Fruit fly (Drosophila melanogaster) whole organism, wandering third instar larva: ENCODE results near the gene CG16762.

Source experiments
- Abd-B ChIP-seq: fragments of >200 bp; optimal IDR thresholded peaks from 2 replicates; lab custom pipeline; 2017; ENCODE audit warnings: missing biosample characterization, missing genetic modification characterization
- CG32264 ChIP-seq: fragments of 200-800 bp; sonication (Bioruptor generic); optimal IDR thresholded peaks from 2 replicates; lab custom pipeline; 2016; ENCODE audit warnings: missing biosample characterization, missing genetic modification characterization
- CG9705 ChIP-seq: fragments of 200-800 bp; sonication (Bioruptor generic); optimal IDR thresholded peaks from 2 replicates; lab custom pipeline; 2018; ENCODE audit warnings: missing biosample characterization, mild to moderate bottlenecking, missing genetic modification characterization
- CrebA ChIP-seq: fragments of 200-800 bp; sonication (Bioruptor generic); optimal IDR thresholded peaks from 2 replicates; lab custom pipeline; 2016; ENCODE audit warnings: missing biosample characterization, mild to moderate bottlenecking, missing genetic modification characterization, borderline replicate concordance
- Dfd ChIP-seq: fragments of >200 bp; optimal IDR thresholded peaks from 2 replicates; lab custom pipeline; 2017; ENCODE audit warnings: missing biosample characterization, missing genetic modification characterization
- Dif ChIP-seq: fragments of 200-275, 200-300 bp; sonication (Bioruptor generic); optimal IDR thresholded peaks from 2 replicates; lab custom pipeline; 2018; ENCODE audit warnings: missing biosample characterization, missing genetic modification characterization; ENCODE audit not compliant: partially characterized antibody
- GATAd ChIP-seq: sonication (Bioruptor generic); optimal IDR thresholded peaks from 2 replicates; lab custom pipeline; 2016; ENCODE audit warnings: missing biosample characterization, missing genetic modification characterization
- HLH106 ChIP-seq: fragments of 200-800 bp; optimal IDR thresholded peaks from 3 replicates; lab custom pipeline; 2019; ENCODE audit warnings: missing biosample characterization, mild to moderate bottlenecking, missing genetic modification characterization, moderate library complexity
- Hnf4 ChIP-seq: fragments of 200-800 bp; sonication (Bioruptor generic); optimal IDR thresholded peaks from 2 replicates; lab custom pipeline; 2016; ENCODE audit warnings: missing biosample characterization, mild to moderate bottlenecking, missing genetic modification characterization
- Hr78 ChIP-seq: fragments of >200 bp; optimal IDR thresholded peaks from 2 replicates; lab custom pipeline; 2017; ENCODE audit warnings: missing biosample characterization, missing genetic modification characterization
- Hr83 ChIP-seq: fragments of 200-300 bp; sonication (Bioruptor generic); optimal IDR thresholded peaks from 2 replicates; lab custom pipeline; 2016; ENCODE audit warnings: missing biosample characterization, mild to moderate bottlenecking, missing genetic modification characterization, moderate library complexity; ENCODE audit not compliant: poor library complexity, severe bottlenecking
- Jra ChIP-seq: sonication (Bioruptor generic); optimal IDR thresholded peaks from 2 replicates; lab custom pipeline; 2016; ENCODE audit warnings: missing biosample characterization, missing genetic modification characterization
- Mio ChIP-seq: sonication (Bioruptor generic); optimal IDR thresholded peaks from 2 replicates; lab custom pipeline; 2016; ENCODE audit warnings: missing biosample characterization, missing genetic modification characterization
- Myc ChIP-seq: fragments of >200 bp; optimal IDR thresholded peaks from 2 replicates; lab custom pipeline; 2017
- N ChIP-seq: fragments of >200 bp; optimal IDR thresholded peaks from 2 replicates; lab custom pipeline; 2018; ENCODE audit warnings: missing biosample characterization, missing external identifiers, missing genetic modification characterization
- OdsH ChIP-seq: fragments of 200-800 bp; sonication (Bioruptor generic); optimal IDR thresholded peaks from 2 replicates; lab custom pipeline; 2016; ENCODE audit warnings: missing biosample characterization, mild to moderate bottlenecking, missing genetic modification characterization
- Rel ChIP-seq, 2 experiments: fragments of 200-800 bp; sonication (Bioruptor generic) in 1 of 2; optimal IDR thresholded peaks; 2 replicates in 1 of 2; 3 replicates in 1 of 2; lab custom pipeline; 2016 to 2019; ENCODE audit warnings: mild to moderate bottlenecking in 2 of 2, missing biosample characterization in 2 of 2, missing genetic modification characterization in 2 of 2, moderate library complexity in 1 of 2
- Sp1 ChIP-seq: fragments of 200-800 bp; sonication (Bioruptor generic); optimal IDR thresholded peaks from 3 replicates; lab custom pipeline; 2019; ENCODE audit warnings: missing biosample characterization, mild to moderate bottlenecking, missing genetic modification characterization, moderate library complexity
- Vsx2 ChIP-seq: fragments of 200-300, 225-300 bp; sonication (Bioruptor generic); optimal IDR thresholded peaks from 2 replicates; lab custom pipeline; 2018; ENCODE audit warnings: missing biosample characterization, missing genetic modification characterization; ENCODE audit not compliant: partially characterized antibody
- br ChIP-seq: fragments of 200-800 bp; sonication (Bioruptor generic); optimal IDR thresholded peaks from 2 replicates; lab custom pipeline; 2016; ENCODE audit warnings: missing biosample characterization, missing genetic modification characterization
- brk ChIP-seq: fragments of 200-800 bp; sonication (Bioruptor generic); optimal IDR thresholded peaks from 2 replicates; lab custom pipeline; 2016; ENCODE audit warnings: missing biosample characterization, mild to moderate bottlenecking, missing genetic modification characterization
- dl ChIP-seq, 2 experiments: fragments of 175-275, 200-275 bp in 1 of 2; fragments of 200-275 bp in 1 of 2; sonication (Bioruptor generic); optimal IDR thresholded peaks; lab custom pipeline; 2018; ENCODE audit warnings: mild to moderate bottlenecking in 2 of 2, missing biosample characterization in 2 of 2, missing genetic modification characterization in 2 of 2, moderate library complexity in 2 of 2; ENCODE audit not compliant: partially characterized antibody in 2 of 2, insufficient read depth in 1 of 2
- dsf ChIP-seq: sonication (Bioruptor generic); optimal IDR thresholded peaks from 2 replicates; lab custom pipeline; 2016; ENCODE audit warnings: missing biosample characterization, missing genetic modification characterization, borderline replicate concordance
- ey ChIP-seq: fragments of 200-800 bp; sonication (Bioruptor generic); optimal IDR thresholded peaks from 2 replicates; lab custom pipeline; 2016; ENCODE audit warnings: missing biosample characterization, missing genetic modification characterization
- foxo ChIP-seq, 2 experiments: fragments of 200-800 bp; sonication (Bioruptor generic); optimal IDR thresholded peaks; 2 replicates in 1 of 2; 3 replicates in 1 of 2; lab custom pipeline; 2016 to 2017; ENCODE audit warnings: missing biosample characterization in 2 of 2, missing genetic modification characterization in 2 of 2
- fru ChIP-seq: fragments of 200-800 bp; sonication (Bioruptor generic); optimal IDR thresholded peaks from 3 replicates; lab custom pipeline; 2016; ENCODE audit warnings: missing biosample characterization, mild to moderate bottlenecking, missing genetic modification characterization
- h ChIP-seq: fragments of 200-800 bp; sonication (Bioruptor generic); optimal IDR thresholded peaks from 3 replicates; lab custom pipeline; 2016; ENCODE audit warnings: missing biosample characterization, mild to moderate bottlenecking, missing genetic modification characterization
- jim ChIP-seq: fragments of 175-275, 200-325 bp; sonication (Bioruptor generic); optimal IDR thresholded peaks from 2 replicates; lab custom pipeline; 2016; ENCODE audit warnings: missing biosample characterization, mild to moderate bottlenecking, missing genetic modification characterization
- lola ChIP-seq: fragments of >200 bp; optimal IDR thresholded peaks from 2 replicates; lab custom pipeline; 2017; ENCODE audit warnings: missing biosample characterization, missing genetic modification characterization
- pan ChIP-seq: fragments of >200 bp; optimal IDR thresholded peaks from 2 replicates; lab custom pipeline; 2017
- psq ChIP-seq: fragments of 200-800 bp; sonication (Bioruptor generic); optimal IDR thresholded peaks from 3 replicates; lab custom pipeline; 2017; ENCODE audit warnings: missing biosample characterization, mild to moderate bottlenecking, missing genetic modification characterization, moderate library complexity
- rgr ChIP-seq: fragments of 200-800 bp; sonication (Bioruptor generic); optimal IDR thresholded peaks from 3 replicates; lab custom pipeline; 2016; ENCODE audit warnings: missing biosample characterization, mild to moderate bottlenecking, missing genetic modification characterization
- sage ChIP-seq: fragments of 200-800 bp; sonication (Bioruptor generic); optimal IDR thresholded peaks from 2 replicates; lab custom pipeline; 2016; ENCODE audit warnings: missing biosample characterization, mild to moderate bottlenecking, missing genetic modification characterization
- sv ChIP-seq: fragments of 200-800 bp; sonication (Bioruptor generic); optimal IDR thresholded peaks from 3 replicates; lab custom pipeline; 2016; ENCODE audit warnings: missing biosample characterization, missing genetic modification characterization
- tai ChIP-seq: sonication (Bioruptor generic); optimal IDR thresholded peaks from 2 replicates; lab custom pipeline; 2016; ENCODE audit warnings: missing biosample characterization, missing genetic modification characterization
- usp ChIP-seq: fragments of >200 bp; optimal IDR thresholded peaks from 2 replicates; lab custom pipeline; 2017; ENCODE audit warnings: missing biosample characterization, missing genetic modification characterization
- woc ChIP-seq: sonication (Bioruptor generic); optimal IDR thresholded peaks from 2 replicates; lab custom pipeline; 2016; ENCODE audit warnings: missing biosample characterization, mild to moderate bottlenecking, missing genetic modification characterization

The CG16762 gene

dm6 chr3L:2503465-2503864 is 28.1 kb upstream of the CG16762 start, which contains the start of gene CG16758:
CG16758 (minus strand) TSS chr3L:2503606.
- TF ChIP-seq dl (GFP tag; optimal IDR thresholded peaks at IDR 0.05; lab: Kevin White, UChicago; ENCODE audit: insufficient read depth in 1 of 2, partially characterized antibody in 2 of 2) (no peak), Rel (GFP tag; optimal IDR thresholded peaks at IDR 0.05; lab: Kevin White, UChicago) (no peak), Rel (tag; optimal IDR thresholded peaks at IDR 0.05; lab: Kevin White, UChicago) (peak; percentile 17)

dm6 chr3L:2501764-2502163 is 26.4 kb upstream of the CG16762 start:
- TF ChIP-seq N (GFP tag; lab: Kevin White, UChicago) (no peak), CG32264 (GFP tag; lab: Kevin White, UChicago) (no peak), Jra (GFP tag; lab: Kevin White, UChicago) (no peak), ey (GFP tag; lab: Kevin White, UChicago) (peak; percentile 48), psq (GFP tag; lab: Kevin White, UChicago) (peak; percentile 48), CG9705 (no peak), OdsH (GFP tag; lab: Kevin White, UChicago) (peak; percentile 58), fru (GFP tag; lab: Kevin White, UChicago) (peak; percentile 36), foxo (GFP tag; optimal IDR thresholded peaks at IDR 0.05; lab: Kevin White, UChicago) (peak in 1 of 2 experiments; percentile 54), h (GFP tag; lab: Kevin White, UChicago) (peak; percentile 60), woc (GFP tag; lab: Kevin White, UChicago) (no peak), Dif (GFP tag; lab: Kevin White, UChicago) (no peak), HLH106 (tag; lab: Kevin White, UChicago) (peak; percentile 12), Hnf4 (peak; percentile 21), GATAd (GFP tag; lab: Kevin White, UChicago) (no peak), sv (peak; percentile 32), Hr78 (GFP tag; lab: Kevin White, UChicago) (no peak), brk (GFP tag; lab: Kevin White, UChicago) (peak; percentile 32), Mio (GFP tag; lab: Kevin White, UChicago) (no peak), Rel (GFP tag; optimal IDR thresholded peaks at IDR 0.05; lab: Kevin White, UChicago) (no peak), Rel (tag; optimal IDR thresholded peaks at IDR 0.05; lab: Kevin White, UChicago) (no peak), br (peak; percentile 58), usp (GFP tag; lab: Kevin White, UChicago) (no peak), Abd-B (GFP tag; lab: Kevin White, UChicago) (no peak), CrebA (GFP tag; lab: Kevin White, UChicago) (no peak), pan (lab: Kevin White, UChicago) (no peak), rgr (peak; percentile 60), sage (GFP tag; lab: Kevin White, UChicago) (peak; percentile 14)
- TF ChIP-seq, all 38 proteins: peak for 13

dm6 chr3L:2499077-2499476 is 23.7 kb upstream of the CG16762 start:
- TF ChIP-seq ey (GFP tag; lab: Kevin White, UChicago) = no peak
- TF ChIP-seq Myc (lab: Kevin White, UChicago) = peak; percentile 5

- TF ChIP-seq Sp1 (GFP tag; lab: Kevin White, UChicago) (peak; percentile 91), sv (peak; percentile 57), ey (GFP tag; lab: Kevin White, UChicago) (peak; percentile 93), pan (lab: Kevin White, UChicago) (no peak), usp (GFP tag; lab: Kevin White, UChicago) (no peak), Abd-B (GFP tag; lab: Kevin White, UChicago) (no peak), Myc (lab: Kevin White, UChicago) (no peak), sage (GFP tag; lab: Kevin White, UChicago) (peak; percentile 96), dl (GFP tag; optimal IDR thresholded peaks at IDR 0.05; lab: Kevin White, UChicago; ENCODE audit: insufficient read depth in 1 of 2, partially characterized antibody in 2 of 2) (no peak), GATAd (GFP tag; lab: Kevin White, UChicago) (peak; percentile 30), Hr83 (GFP tag; lab: Kevin White, UChicago) (peak; percentile 82), CrebA (GFP tag; lab: Kevin White, UChicago) (peak; percentile 91), Hr78 (GFP tag; lab: Kevin White, UChicago) (no peak), Jra (GFP tag; lab: Kevin White, UChicago) (peak; percentile 91), CG9705 (peak; percentile 61), OdsH (GFP tag; lab: Kevin White, UChicago) (peak; percentile 91), Mio (GFP tag; lab: Kevin White, UChicago) (peak; percentile 50), jim (no peak), CG32264 (GFP tag; lab: Kevin White, UChicago) (peak; percentile 96), Rel (GFP tag; optimal IDR thresholded peaks at IDR 0.05; lab: Kevin White, UChicago) (peak; percentile 71), Rel (tag; optimal IDR thresholded peaks at IDR 0.05; lab: Kevin White, UChicago) (peak; percentile 64), HLH106 (tag; lab: Kevin White, UChicago) (peak; percentile 93), fru (GFP tag; lab: Kevin White, UChicago) (peak; percentile 98), br (peak; percentile 96), psq (GFP tag; lab: Kevin White, UChicago) (peak; percentile 89), brk (GFP tag; lab: Kevin White, UChicago) (peak; percentile 90), dsf (peak; percentile 66), tai (GFP tag; lab: Kevin White, UChicago) (no peak), foxo (GFP tag; optimal IDR thresholded peaks at IDR 0.05; lab: Kevin White, UChicago) (peak; percentile 94 to 99), rgr (peak; percentile 95), lola (GFP tag; lab: Kevin White, UChicago) (no peak), Dfd (no peak), Hnf4 (peak; percentile 93), Vsx2 (GFP tag; lab: Kevin White, UChicago) (no peak), h (GFP tag; lab: Kevin White, UChicago) (peak; percentile 99), N (GFP tag; lab: Kevin White, UChicago) (no peak), woc (GFP tag; lab: Kevin White, UChicago) (peak; percentile 81)
Observed at dm6 chr3L:2494183-2494541, 18.7 kb upstream of the CG16762 start.
